Worm (Caenorhabditis elegans) whole organism, L4/young adult: Measurements from ENCODE around the gene nhr-56.

Source experiments
- W03F9.2 ChIP-seq: fragments of 150-350 bp; optimal IDR thresholded peaks from 2 replicates; lab custom pipeline; 2014; ENCODE audit warnings: missing biosample characterization, missing genetic modification characterization
- dao-5 ChIP-seq: sonication (generic microtip); optimal IDR thresholded peaks from 2 replicates; lab custom pipeline; 2016; ENCODE audit warnings: missing genotype, missing genetic modification characterization, moderate library complexity, missing compliant biosample characterization
- him-1 ChIP-seq: sonication (generic microtip); optimal IDR thresholded peaks from 2 replicates; lab custom pipeline; 2016; ENCODE audit warnings: missing genotype, missing genetic modification reagents, missing genetic modification characterization, missing compliant biosample characterization

DNA sequence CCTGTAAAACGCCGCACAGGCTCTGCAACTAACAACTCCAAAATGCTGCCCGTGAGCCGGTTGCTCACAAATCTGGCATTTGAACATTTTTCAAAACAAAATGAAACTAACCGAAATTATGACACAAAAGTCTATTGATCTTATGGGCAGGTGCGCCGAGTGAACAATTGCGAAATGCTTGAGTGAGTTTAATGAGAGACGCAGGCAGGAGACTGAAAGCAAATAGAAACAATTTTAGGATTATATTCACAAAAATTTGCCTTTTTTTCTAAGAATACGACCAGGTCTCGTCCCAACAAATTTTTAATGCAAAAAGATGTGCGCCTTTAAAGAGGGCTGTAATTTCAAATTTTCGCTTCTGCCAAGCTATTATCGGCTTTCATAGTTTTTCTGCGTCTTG, 45.7 kb downstream of the nhr-56 start, which contains the start of gene nhr-183:
- TF ChIP-seq dao-5 (tag; lab: Kevin White, UChicago) (no peak), him-1 (tag; lab: Kevin White, UChicago) (no peak), W03F9.2 (tag; lab: Kevin White, UChicago) (no peak)
